Fruit fly (Drosophila melanogaster) whole organism, pupa: Measurements from ENCODE around the gene CG7120.

ENCODE experiments used
- CG10348 ChIP-seq: fragments of 200-800 bp; sonication (Bioruptor generic); IDR thresholded peaks from 2 replicates; pipeline ENCODE4 v1.3.6; 2022; ENCODE audit warnings: missing biosample characterization, missing genetic modification characterization
- CG12605 ChIP-seq: fragments of 200-800 bp; sonication (Bioruptor generic); IDR thresholded peaks from 2 replicates; pipeline ENCODE4 v1.3.6; 2022; ENCODE audit warnings: missing biosample characterization, missing genetic modification characterization
- CG13204 ChIP-seq: fragments of 200-800 bp; sonication (Bioruptor generic); optimal IDR thresholded peaks from 2 replicates; lab custom pipeline; 2018; ENCODE audit warnings: missing biosample characterization, mild to moderate bottlenecking, missing genetic modification characterization, moderate library complexity
- CG14655 ChIP-seq: fragments of 200-800 bp; sonication (Bioruptor generic); optimal IDR thresholded peaks from 3 replicates; lab custom pipeline; 2017; ENCODE audit warnings: mild to moderate bottlenecking, missing biosample characterization, missing genetic modification reagents, missing genetic modification characterization
- CG15710 ChIP-seq: fragments of 200-800 bp; sonication (Bioruptor generic); optimal IDR thresholded peaks from 2 replicates; lab custom pipeline; 2018; ENCODE audit warnings: missing biosample characterization, mild to moderate bottlenecking, missing genetic modification characterization, moderate library complexity
- CG17806 ChIP-seq: fragments of 200-800 bp; sonication (Bioruptor generic); optimal IDR thresholded peaks from 2 replicates; lab custom pipeline; 2018; ENCODE audit warnings: missing biosample characterization, mild to moderate bottlenecking, missing genetic modification characterization, moderate library complexity
- CG32121 ChIP-seq: fragments of 200-800 bp; sonication (Bioruptor generic); IDR thresholded peaks from 2 replicates; pipeline ENCODE4 v1.3.6; 2022; ENCODE audit warnings: missing biosample characterization, missing genetic modification characterization
- CG34367 ChIP-seq: fragments of 200-800 bp; sonication (Bioruptor generic); optimal IDR thresholded peaks from 2 replicates; lab custom pipeline; 2018; ENCODE audit warnings: missing biosample characterization, mild to moderate bottlenecking, missing genetic modification characterization
- CG4496 ChIP-seq: fragments of 200-800 bp; sonication (Bioruptor generic); IDR thresholded peaks from 3 replicates; pipeline ENCODE4 v1.3.6; 2022; ENCODE audit warnings: missing biosample characterization, missing genetic modification characterization
- CG8159 ChIP-seq: fragments of 200-800 bp; sonication (Bioruptor generic); optimal IDR thresholded peaks from 3 replicates; lab custom pipeline; 2018; ENCODE audit warnings: missing biosample characterization, mild to moderate bottlenecking, missing genetic modification characterization, moderate library complexity
- CG8301 ChIP-seq: fragments of 200-800 bp; sonication (Bioruptor generic); optimal IDR thresholded peaks from 2 replicates; lab custom pipeline; 2018; ENCODE audit warnings: missing biosample characterization, mild to moderate bottlenecking, missing genetic modification characterization
- CG9948 ChIP-seq: fragments of 200-800 bp; sonication (Bioruptor generic); optimal IDR thresholded peaks from 2 replicates; lab custom pipeline; 2018; ENCODE audit warnings: missing biosample characterization, mild to moderate bottlenecking, missing genetic modification characterization, moderate library complexity
- D1 ChIP-seq: fragments of 200-800 bp; sonication (Bioruptor generic); optimal IDR thresholded peaks from 2 replicates; lab custom pipeline; 2018; ENCODE audit warnings: missing biosample characterization, mild to moderate bottlenecking, missing genetic modification characterization, moderate library complexity
- EcR ChIP-seq: fragments of 200-800 bp; sonication (Bioruptor generic); optimal IDR thresholded peaks from 3 replicates; lab custom pipeline; 2019; ENCODE audit warnings: missing biosample characterization, missing genetic modification characterization, mild to moderate bottlenecking, moderate library complexity, missing genetic modification reagents
- Ets98B ChIP-seq: fragments of 200-800 bp; sonication (Bioruptor generic); IDR thresholded peaks from 2 replicates; pipeline ENCODE4 v1.3.6; 2022; ENCODE audit warnings: missing biosample characterization, missing genetic modification characterization
- Pif1A ChIP-seq: fragments of 200-800 bp; sonication (Bioruptor generic); optimal IDR thresholded peaks from 3 replicates; lab custom pipeline; 2016; ENCODE audit warnings: missing biosample characterization, missing genetic modification characterization
- Pif1B ChIP-seq: fragments of 200-800 bp; sonication (Bioruptor generic); optimal IDR thresholded peaks from 3 replicates; lab custom pipeline; 2016; ENCODE audit warnings: missing biosample characterization, missing genetic modification characterization
- Snoo ChIP-seq: fragments of 200-800 bp; sonication (Bioruptor generic); optimal IDR thresholded peaks from 3 replicates; lab custom pipeline; 2017; ENCODE audit warnings: missing biosample characterization, mild to moderate bottlenecking, missing genetic modification characterization, inconsistent platforms
- fd96Ca ChIP-seq: fragments of 200-800 bp; sonication (Bioruptor generic); IDR thresholded peaks from 3 replicates; pipeline ENCODE4 v1.3.6; 2022; ENCODE audit warnings: missing biosample characterization, missing genetic modification characterization
- gl ChIP-seq: fragments of 200-800 bp; sonication (Bioruptor generic); optimal IDR thresholded peaks from 2 replicates; lab custom pipeline; 2018; ENCODE audit warnings: missing biosample characterization, mild to moderate bottlenecking, missing genetic modification characterization
- rn ChIP-seq: fragments of 200-800 bp; sonication (Bioruptor generic); IDR thresholded peaks from 2 replicates; pipeline ENCODE4 v1.3.6; 2022; ENCODE audit warnings: missing biosample characterization, missing genetic modification characterization

CG7120 gene

dm6 chr3L:8358138-8358537 lies 37.7 kb upstream of the CG7120 start:
- TF ChIP-seq EcR (GFP tag; lab: Kevin White, UChicago) = no peak
- TF ChIP-seq CG34367 = peak; percentile 43
- TF ChIP-seq CG8159 (tag; lab: Kevin White, UChicago) = peak; percentile 73
- TF ChIP-seq Snoo (tag; lab: Kevin White, UChicago) = peak; percentile 55
- TF ChIP-seq CG17806 = peak; percentile 53

- TF ChIP-seq CG12605 (GFP tag; lab: Robert Waterston, UW) (peak; percentile 49; the same call in 1 of the 2 replicates), EcR (GFP tag; lab: Kevin White, UChicago) (no peak)
Measured at dm6 chr3L:8358776-8359455, 36.9 kb upstream of the CG7120 start.

DNA sequence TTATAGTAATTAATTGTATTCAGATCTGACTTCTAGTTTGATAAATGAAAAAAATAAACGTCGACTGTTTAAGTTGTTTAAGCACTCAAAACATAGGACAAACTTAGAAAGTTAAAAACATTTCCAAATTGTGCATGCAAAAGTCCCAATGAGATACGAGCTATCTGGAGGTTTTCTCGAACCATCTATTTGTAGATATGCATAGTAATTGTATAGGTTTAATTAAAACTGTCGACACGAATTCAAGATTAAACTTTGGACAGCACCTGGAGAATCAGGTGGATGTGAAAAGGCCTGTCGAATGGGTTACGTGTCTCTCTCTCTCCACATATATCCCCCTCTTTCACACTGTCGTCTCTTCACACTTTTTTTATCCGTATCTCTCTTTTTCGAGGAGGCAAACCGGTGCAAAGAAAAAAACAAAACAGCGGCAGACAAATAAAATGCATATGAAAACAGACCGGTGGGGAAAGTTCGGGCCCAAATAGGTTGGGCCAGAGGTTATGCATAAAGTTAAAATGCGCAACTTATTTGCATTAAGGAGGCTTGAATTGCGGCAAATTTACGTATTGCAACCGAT lies 35.6 kb upstream of the CG7120 start:
- no peak for TF ChIP-seq CG10348 (GFP tag; lab: Robert Waterston, UW)
- TF ChIP-seq D1 (tag; lab: Kevin White, UChicago) = no peak
- TF ChIP-seq CG14655 (GFP tag; lab: Kevin White, UChicago) = peak; percentile 56
- peak; percentile 3 for TF ChIP-seq Pif1A (GFP tag; lab: Kevin White, UChicago)
- TF ChIP-seq Pif1B (GFP tag; lab: Kevin White, UChicago) = no peak
- TF ChIP-seq CG34367 = peak; percentile 63
- TF ChIP-seq CG12605 (GFP tag; lab: Robert Waterston, UW) = peak; percentile 81
- peak; percentile 55 for TF ChIP-seq CG15710 (tag; lab: Kevin White, UChicago)
- peak; percentile 50; the same call in 1 of the 3 replicates for TF ChIP-seq CG4496
- TF ChIP-seq CG17806 = peak; percentile 41
- peak; percentile 84 for TF ChIP-seq gl (tag; lab: Kevin White, UChicago)
- peak; percentile 52 for TF ChIP-seq CG8159 (tag; lab: Kevin White, UChicago)
- TF ChIP-seq EcR (GFP tag; lab: Kevin White, UChicago) = no peak
- peak; percentile 26; the same call in 1 of the 2 replicates for TF ChIP-seq Ets98B (GFP tag; lab: Robert Waterston, UW)
- TF ChIP-seq CG32121 (GFP tag; lab: Robert Waterston, UW) = 0 out of 2 replicates have a peak, but pooled peaks have one; percentile 10
- 0 out of 2 replicates have a peak, but pooled peaks have one; percentile 26 for TF ChIP-seq rn
- TF ChIP-seq CG9948 (tag; lab: Kevin White, UChicago) = peak; percentile 36
- TF ChIP-seq CG8301 (tag; lab: Kevin White, UChicago) = peak; percentile 53
- TF ChIP-seq Snoo (tag; lab: Kevin White, UChicago) = no peak
- TF ChIP-seq fd96Ca = peak; percentile 45; the same call in 1 of the 3 replicates
- peak; percentile 61 for TF ChIP-seq CG13204

DNA sequence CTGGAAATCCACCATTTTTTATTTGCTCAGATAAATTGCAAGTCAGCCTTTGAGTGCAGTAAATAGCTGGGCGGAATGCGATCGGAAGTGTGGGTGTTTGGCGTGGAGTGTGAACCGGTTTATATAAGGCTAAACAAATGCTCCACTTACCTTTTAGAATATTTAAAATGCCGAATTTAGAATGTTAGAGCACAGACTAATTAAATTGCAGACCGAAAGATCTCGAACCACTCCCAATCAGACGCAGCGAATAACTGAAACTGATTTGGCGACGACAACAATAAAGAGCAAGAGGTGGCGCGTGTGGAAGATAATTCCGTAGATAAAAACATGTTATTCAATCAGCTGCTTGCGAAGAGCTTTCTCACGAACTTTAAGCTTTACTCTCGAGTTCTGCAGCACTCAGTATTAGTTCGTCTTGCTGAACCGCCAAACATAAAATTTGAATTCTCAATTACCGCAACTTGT lies 35.1 kb upstream of the CG7120 start, which contains the start of gene Idh:
Gene Idh, minus strand, starts transcription at position 264 of the 468 bp plus-strand sequence.
- TF ChIP-seq CG8301 (tag; lab: Kevin White, UChicago) (peak; percentile 7), CG8159 (tag; lab: Kevin White, UChicago) (no peak), CG9948 (tag; lab: Kevin White, UChicago) (no peak), CG13204 (no peak), CG15710 (tag; lab: Kevin White, UChicago) (no peak), EcR (GFP tag; lab: Kevin White, UChicago) (peak; percentile 17), rn (no peak), Pif1B (GFP tag; lab: Kevin White, UChicago) (no peak), Pif1A (GFP tag; lab: Kevin White, UChicago) (no peak), CG12605 (GFP tag; lab: Robert Waterston, UW) (peak; percentile 9; the same call in 1 of the 2 replicates), CG4496 (peak; percentile 7; the same call in 1 of the 3 replicates), D1 (tag; lab: Kevin White, UChicago) (peak; percentile 50), Ets98B (GFP tag; lab: Robert Waterston, UW) (peak; percentile 29; the same call in 1 of the 2 replicates), Snoo (tag; lab: Kevin White, UChicago) (peak; percentile 13), CG14655 (GFP tag; lab: Kevin White, UChicago) (peak; percentile 15), CG32121 (GFP tag; lab: Robert Waterston, UW) (no peak; the same call in 1 of the 2 replicates)

DNA sequence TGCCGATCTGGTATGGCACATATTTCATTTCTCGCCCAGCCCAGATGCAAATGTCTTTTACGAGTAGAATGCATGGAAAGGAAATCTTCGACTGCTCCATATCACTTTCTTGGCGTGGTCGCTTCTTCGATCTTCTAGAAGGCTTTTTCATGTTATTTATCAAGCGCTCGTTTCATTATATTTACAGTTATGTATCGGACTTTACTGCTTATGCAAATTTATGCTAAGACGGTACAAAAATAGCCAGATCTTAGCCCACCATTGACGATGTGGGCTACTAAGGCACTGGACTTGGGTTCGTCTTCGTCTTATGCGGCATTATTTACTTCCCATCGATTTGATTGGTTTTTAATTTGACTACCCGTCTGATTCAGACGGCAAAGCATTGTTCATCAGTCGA lies 32.5 kb upstream of the CG7120 start:
- TF ChIP-seq fd96Ca = no peak
- no peak for TF ChIP-seq CG15710 (tag; lab: Kevin White, UChicago)
- no peak for TF ChIP-seq Pif1B (GFP tag; lab: Kevin White, UChicago)
- no peak for TF ChIP-seq rn
- TF ChIP-seq CG8301 (tag; lab: Kevin White, UChicago) = no peak

dm6 chr3L:8368694-8369344 lies 27.0 kb upstream of the CG7120 start:
- TF ChIP-seq CG8301 (tag; lab: Kevin White, UChicago) (peak; percentile 19), Snoo (tag; lab: Kevin White, UChicago) (peak; percentile 57), CG13204 (no peak), CG15710 (tag; lab: Kevin White, UChicago) (no peak), CG4496 (0 out of 3 replicates have a peak, but pooled peaks have one; percentile 15), gl (tag; lab: Kevin White, UChicago) (no peak), CG14655 (GFP tag; lab: Kevin White, UChicago) (peak; percentile 45)
